Fruit fly (Drosophila melanogaster) whole organism, embryonic: ENCODE results near the gene bsk.

Experiments used
- Atf6 ChIP-seq: fragments of 200-800 bp; sonication (Bioruptor generic); IDR thresholded peaks from 2 replicates; pipeline ENCODE4 v1.3.6; 2022; ENCODE audit warnings: missing biosample characterization, missing genetic modification characterization
- B-H2 ChIP-seq: fragments of 200-800 bp; sonication (Bioruptor generic); optimal IDR thresholded peaks from 2 replicates; lab custom pipeline; 2018; ENCODE audit warnings: missing biosample characterization, mild to moderate bottlenecking, missing genetic modification characterization
- BtbVII ChIP-seq: fragments of 200-800 bp; sonication (Bioruptor generic); optimal IDR thresholded peaks from 3 replicates; lab custom pipeline; 2017; ENCODE audit warnings: missing biosample characterization, mild to moderate bottlenecking, missing genetic modification characterization
- CG10267 ChIP-seq: fragments of 200-800 bp; sonication (Bioruptor generic); optimal IDR thresholded peaks from 2 replicates; lab custom pipeline; 2018; ENCODE audit warnings: missing biosample characterization, mild to moderate bottlenecking, missing genetic modification characterization, moderate library complexity
- CG11247 ChIP-seq: fragments of 200-800 bp; sonication (Bioruptor generic); IDR thresholded peaks from 2 replicates; pipeline ENCODE4 v1.3.6; 2022; ENCODE audit warnings: missing biosample characterization, missing genetic modification characterization
- CG11696 ChIP-seq: fragments of 200-800 bp; sonication (Bioruptor generic); IDR thresholded peaks from 2 replicates; pipeline ENCODE4 v1.3.6; 2022; ENCODE audit warnings: missing biosample characterization, missing genetic modification characterization
- CG1233 ChIP-seq: fragments of 200-800 bp; sonication (Bioruptor generic); optimal IDR thresholded peaks from 4 replicates; lab custom pipeline; 2018; ENCODE audit warnings: missing biosample characterization, mild to moderate bottlenecking, missing genetic modification characterization
- CG17568 ChIP-seq: fragments of 200-800 bp; sonication (Bioruptor generic); optimal IDR thresholded peaks from 2 replicates; lab custom pipeline; 2018; ENCODE audit warnings: missing biosample characterization, mild to moderate bottlenecking, missing genetic modification characterization, moderate library complexity
- CG2202 ChIP-seq: fragments of 200-800 bp; sonication (Bioruptor generic); optimal IDR thresholded peaks from 2 replicates; lab custom pipeline; 2018; ENCODE audit warnings: missing biosample characterization, mild to moderate bottlenecking, missing genetic modification characterization
- CG30403 ChIP-seq: fragments of 200-800 bp; sonication (Bioruptor generic); optimal IDR thresholded peaks from 3 replicates; lab custom pipeline; 2016; ENCODE audit warnings: missing biosample characterization, missing genetic modification characterization
- CG3281 ChIP-seq: fragments of 200-800 bp; sonication (Bioruptor generic); optimal IDR thresholded peaks from 3 replicates; lab custom pipeline; 2017; ENCODE audit warnings: missing biosample characterization, mild to moderate bottlenecking, missing genetic modification characterization
- CG33213 ChIP-seq: fragments of 200-800 bp; sonication (Bioruptor generic); optimal IDR thresholded peaks from 3 replicates; lab custom pipeline; 2016; ENCODE audit warnings: missing biosample characterization, missing genetic modification characterization
- CG42726 ChIP-seq: fragments of 200-800 bp; sonication (Bioruptor generic); IDR thresholded peaks from 2 replicates; pipeline ENCODE4 v1.3.6; 2022; ENCODE audit warnings: missing biosample characterization, missing genetic modification characterization; ENCODE audit not compliant: partially characterized antibody
- CG4282 ChIP-seq: fragments of 200-800 bp; sonication (Bioruptor generic); optimal IDR thresholded peaks from 2 replicates; lab custom pipeline; 2016; ENCODE audit warnings: missing biosample characterization, missing genetic modification characterization
- CG4360 ChIP-seq: fragments of 200-800 bp; sonication (Bioruptor generic); IDR thresholded peaks from 2 replicates; pipeline ENCODE4 v1.3.6; 2022; ENCODE audit warnings: missing biosample characterization, missing genetic modification characterization
- CG4707 ChIP-seq: fragments of 200-800 bp; sonication (Bioruptor generic); optimal IDR thresholded peaks from 2 replicates; lab custom pipeline; 2018; ENCODE audit warnings: missing biosample characterization, mild to moderate bottlenecking, missing genetic modification characterization, moderate library complexity
- CG6272 ChIP-seq: fragments of 200-800 bp; sonication (Bioruptor generic); IDR thresholded peaks from 2 replicates; pipeline ENCODE4 v1.3.6; 2022; ENCODE audit warnings: missing biosample characterization, missing genetic modification characterization
- CG6654 ChIP-seq: fragments of 200-800 bp; sonication (Bioruptor generic); optimal IDR thresholded peaks from 2 replicates; lab custom pipeline; 2017; ENCODE audit warnings: missing biosample characterization, mild to moderate bottlenecking, missing genetic modification characterization
- CG7556 ChIP-seq: fragments of 200-800 bp; sonication (Bioruptor generic); optimal IDR thresholded peaks from 2 replicates; lab custom pipeline; 2017; ENCODE audit warnings: missing biosample characterization, mild to moderate bottlenecking, missing genetic modification characterization
- CG8290 ChIP-seq, 3 experiments: fragments of 200-800 bp; sonication (Bioruptor generic); optimal IDR thresholded peaks; 2 replicates each; lab custom pipeline; 2016 to 2019; ENCODE audit warnings: missing biosample characterization in 3 of 3, missing genetic modification characterization in 3 of 3, mild to moderate bottlenecking in 2 of 3, moderate library complexity in 1 of 3
- CG9797 ChIP-seq: fragments of 200-800 bp; sonication (Bioruptor generic); optimal IDR thresholded peaks from 3 replicates; lab custom pipeline; 2018; ENCODE audit warnings: missing biosample characterization, mild to moderate bottlenecking, missing genetic modification characterization
- Dad ChIP-seq: fragments of 200-800 bp; sonication (Bioruptor generic); optimal IDR thresholded peaks from 3 replicates; lab custom pipeline; 2016; ENCODE audit warnings: missing biosample characterization, missing genetic modification characterization
- Deaf1 ChIP-seq: fragments of 200-800 bp; optimal IDR thresholded peaks from 3 replicates; lab custom pipeline; 2019; ENCODE audit warnings: missing biosample characterization, mild to moderate bottlenecking, missing genetic modification characterization, moderate library complexity
- Dll ChIP-seq: fragments of 200-800 bp; sonication (Bioruptor generic); IDR thresholded peaks from 4 replicates; pipeline ENCODE4 v1.3.6; 2022; ENCODE audit warnings: missing biosample characterization, missing genetic modification characterization; ENCODE audit not compliant: partially characterized antibody
- Doc3 ChIP-seq: fragments of 200-800 bp; sonication (Bioruptor generic); IDR thresholded peaks from 3 replicates; pipeline ENCODE4 v1.3.6; 2022; ENCODE audit warnings: missing biosample characterization, missing genetic modification characterization; ENCODE audit not compliant: partially characterized antibody
- Ets65A ChIP-seq: fragments of 200-800 bp; sonication (Bioruptor generic); peaks from one replicate; lab custom pipeline; 2016; ENCODE audit warnings: missing biosample characterization, missing genetic modification characterization
- Opbp ChIP-seq: fragments of 200-800 bp; sonication (Bioruptor generic); IDR thresholded peaks from 3 replicates; pipeline ENCODE4 v1.3.6; 2022; ENCODE audit warnings: missing biosample characterization, missing genetic modification characterization; ENCODE audit not compliant: partially characterized antibody
- Xbp1 ChIP-seq: fragments of 200-800 bp; sonication (Bioruptor generic); optimal IDR thresholded peaks from 3 replicates; lab custom pipeline; 2016; ENCODE audit warnings: missing biosample characterization, mild to moderate bottlenecking, missing genetic modification characterization
- YL-1 ChIP-seq: fragments of 200-800 bp; sonication (Bioruptor generic); optimal IDR thresholded peaks from 3 replicates; lab custom pipeline; 2017; ENCODE audit warnings: missing biosample characterization, mild to moderate bottlenecking, missing genetic modification characterization
- amos ChIP-seq: fragments of 200-800 bp; sonication (Bioruptor generic); IDR thresholded peaks from 2 replicates; pipeline ENCODE4 v1.3.6; 2022; ENCODE audit warnings: missing biosample characterization, missing genetic modification characterization; ENCODE audit not compliant: partially characterized antibody
- ara ChIP-seq: fragments of 200-800 bp; sonication (Bioruptor generic); IDR thresholded peaks from 2 replicates; pipeline ENCODE4 v1.3.6; 2022; ENCODE audit warnings: missing biosample characterization, missing genetic modification characterization
- bbx ChIP-seq: fragments of 200-800 bp; sonication (Bioruptor generic); IDR thresholded peaks from 2 replicates; pipeline ENCODE4 v1.3.6; 2022; ENCODE audit warnings: missing biosample characterization, missing genetic modification characterization; ENCODE audit not compliant: partially characterized antibody
- btn ChIP-seq: fragments of 200-800 bp; sonication (Bioruptor generic); optimal IDR thresholded peaks from 2 replicates; lab custom pipeline; 2016; ENCODE audit warnings: missing biosample characterization, missing genetic modification characterization
- cad ChIP-seq: fragments of >200 bp; optimal IDR thresholded peaks from 2 replicates; lab custom pipeline; 2017; ENCODE audit warnings: missing biosample characterization, missing genetic modification characterization
- chif ChIP-seq, 2 experiments: fragments of 200-800 bp; sonication (Bioruptor generic); optimal IDR thresholded peaks; 3 replicates each; lab custom pipeline; 2016; ENCODE audit warnings: missing biosample characterization in 2 of 2, missing genetic modification characterization in 2 of 2
- crc ChIP-seq: fragments of 200-800 bp; sonication (Bioruptor generic); optimal IDR thresholded peaks from 2 replicates; lab custom pipeline; 2016; ENCODE audit warnings: missing biosample characterization, missing genetic modification characterization
- dati ChIP-seq: fragments of 200-800 bp; sonication (Bioruptor generic); IDR thresholded peaks from 2 replicates; pipeline ENCODE4 v1.3.6; 2022; ENCODE audit warnings: missing biosample characterization, missing genetic modification characterization
- dimm ChIP-seq: fragments of 200-800 bp; sonication (Bioruptor generic); IDR thresholded peaks from 2 replicates; pipeline ENCODE4 v1.3.6; 2022; ENCODE audit warnings: missing biosample characterization, missing genetic modification characterization
- grau ChIP-seq: fragments of 200-800 bp; optimal IDR thresholded peaks from 3 replicates; lab custom pipeline; 2019; ENCODE audit warnings: missing biosample characterization, mild to moderate bottlenecking, missing genetic modification characterization, moderate library complexity
- gsb ChIP-seq: fragments of 200-800 bp; sonication (Bioruptor generic); IDR thresholded peaks from 2 replicates; pipeline ENCODE4 v1.3.6; 2022; ENCODE audit warnings: missing biosample characterization, missing genetic modification characterization
- hbn ChIP-seq: fragments of 200-800 bp; sonication (Bioruptor generic); IDR thresholded peaks from 2 replicates; pipeline ENCODE4 v1.3.6; 2022; ENCODE audit warnings: missing biosample characterization, missing genetic modification characterization; ENCODE audit not compliant: partially characterized antibody
- her ChIP-seq: fragments of 200-800 bp; sonication (Bioruptor generic); optimal IDR thresholded peaks from 2 replicates; lab custom pipeline; 2016; ENCODE audit warnings: missing biosample characterization, missing genetic modification characterization
- klu ChIP-seq: fragments of 200-800 bp; sonication (Bioruptor generic); IDR thresholded peaks from 2 replicates; pipeline ENCODE4 v1.3.6; 2022; ENCODE audit warnings: missing biosample characterization, missing genetic modification characterization
- nmo ChIP-seq: fragments of 200-800 bp; sonication (Bioruptor generic); optimal IDR thresholded peaks from 2 replicates; lab custom pipeline; 2018; ENCODE audit warnings: missing biosample characterization, mild to moderate bottlenecking, missing genetic modification characterization, moderate library complexity
- p53 ChIP-seq: fragments of 200-800 bp; sonication (Bioruptor generic); optimal IDR thresholded peaks from 2 replicates; lab custom pipeline; 2016; ENCODE audit warnings: missing biosample characterization, missing genetic modification characterization
- row ChIP-seq: fragments of 200-800 bp; sonication (Bioruptor generic); IDR thresholded peaks from 3 replicates; pipeline ENCODE4 v1.3.6; 2022; ENCODE audit warnings: missing biosample characterization, missing genetic modification characterization
- run ChIP-seq: fragments of 200-800 bp; sonication (Bioruptor generic); optimal IDR thresholded peaks from 3 replicates; lab custom pipeline; 2018; ENCODE audit warnings: missing biosample characterization, mild to moderate bottlenecking, missing genetic modification characterization
- sens ChIP-seq: fragments of 200-800 bp; sonication (Bioruptor generic); peaks from one replicate; lab custom pipeline; 2016; ENCODE audit warnings: missing biosample characterization, missing genetic modification characterization
- seq ChIP-seq: fragments of 200-800 bp; sonication (Bioruptor generic); IDR thresholded peaks from 2 replicates; pipeline ENCODE4 v1.3.6; 2022; ENCODE audit warnings: missing biosample characterization, missing genetic modification characterization
- sisA ChIP-seq: fragments of 200-800 bp; sonication (Bioruptor generic); IDR thresholded peaks from 2 replicates; pipeline ENCODE4 v1.3.6; 2022; ENCODE audit warnings: missing biosample characterization, missing genetic modification characterization

The bsk gene

dm6 chr2L:10292066-10292560, 41.8 kb upstream of the bsk start, which contains the start of gene Ufd4 (continued):
- TF ChIP-seq btn (peak; percentile 14), CG11247 (GFP tag; lab: Robert Waterston, UW) (no peak), Atf6 (GFP tag; lab: Robert Waterston, UW) (peak; percentile 78), p53 (GFP tag; lab: Kevin White, UChicago) (no peak), YL-1 (GFP tag; lab: Kevin White, UChicago) (peak; percentile 37), CG2202 (tag; lab: Kevin White, UChicago) (peak; percentile 0), CG11696 (GFP tag; lab: Robert Waterston, UW) (peak; percentile 40; the same call in 1 of the 2 replicates), amos (GFP tag; lab: Robert Waterston, UW) (no peak; the same call in 1 of the 2 replicates), sisA (no peak), CG3281 (GFP tag; lab: Kevin White, UChicago) (no peak), run (peak; percentile 1), CG6654 (GFP tag; lab: Kevin White, UChicago) (no peak), CG30403 (GFP tag; lab: Kevin White, UChicago) (peak; percentile 67), gsb (GFP tag; lab: Robert Waterston, UW) (no peak), dimm (GFP tag; lab: Robert Waterston, UW) (no peak), CG17568 (GFP tag; lab: Kevin White, UChicago) (no peak), sens (peak; percentile 93), CG7556 (GFP tag; lab: Kevin White, UChicago) (no peak), Dll (GFP tag; lab: Robert Waterston, UW) (peak; percentile 56; the same call in 2 of the 4 replicates), Deaf1 (tag; lab: Kevin White, UChicago) (no peak), CG33213 (GFP tag; lab: Kevin White, UChicago) (no peak), row (GFP tag; lab: Robert Waterston, UW) (peak; percentile 81), CG6272 (GFP tag; lab: Robert Waterston, UW) (no peak), her (peak; percentile 40), nmo (peak; percentile 75), grau (tag; lab: Kevin White, UChicago) (no peak), CG9797 (no peak), BtbVII (no peak), crc (peak; percentile 28), chif (GFP tag; optimal IDR thresholded peaks at IDR 0.05; lab: Kevin White, UChicago) (peak; percentile 16 to 49), klu (GFP tag; lab: Robert Waterston, UW) (no peak), bbx (peak; percentile 61; the same call in 1 of the 2 replicates), B-H2 (GFP tag; lab: Kevin White, UChicago) (peak; percentile 48), CG42726 (GFP tag; lab: Robert Waterston, UW) (no peak), Dad (GFP tag; lab: Kevin White, UChicago) (peak; percentile 54), CG8290 (GFP tag; optimal IDR thresholded peaks at IDR 0.05; lab: Kevin White, UChicago) (peak; percentile 33), CG8290 (tag; optimal IDR thresholded peaks at IDR 0.05; lab: Kevin White, UChicago) (no peak), Ets65A (GFP tag; lab: Kevin White, UChicago) (no peak), CG4282 (GFP tag; lab: Kevin White, UChicago) (no peak), CG4707 (GFP tag; lab: Kevin White, UChicago) (no peak), cad (GFP tag; lab: Kevin White, UChicago) (no peak), hbn (GFP tag; lab: Robert Waterston, UW) (no peak; the same call in 1 of the 2 replicates), Opbp (GFP tag; lab: Robert Waterston, UW) (no peak; the same call in 2 of the 3 replicates), Xbp1 (GFP tag; lab: Kevin White, UChicago) (peak; percentile 76), dati (GFP tag; lab: Robert Waterston, UW) (no peak), Doc3 (0 out of 3 replicates have a peak, but pooled peaks have one; percentile 36), CG10267 (peak; percentile 74), CG1233 (GFP tag; lab: Kevin White, UChicago) (peak; percentile 46), ara (no peak; the same call in 1 of the 2 replicates), seq (GFP tag; lab: Robert Waterston, UW) (no peak), CG4360 (GFP tag; lab: Robert Waterston, UW) (peak; percentile 52; the same call in 1 of the 2 replicates)
